Worm (Caenorhabditis elegans): Measurements from ENCODE around the gene tbce-1.
A peak's percentile ranks its signal among the peaks of the same experiment; 100 is the strongest.

The tbce-1 gene

DNA sequence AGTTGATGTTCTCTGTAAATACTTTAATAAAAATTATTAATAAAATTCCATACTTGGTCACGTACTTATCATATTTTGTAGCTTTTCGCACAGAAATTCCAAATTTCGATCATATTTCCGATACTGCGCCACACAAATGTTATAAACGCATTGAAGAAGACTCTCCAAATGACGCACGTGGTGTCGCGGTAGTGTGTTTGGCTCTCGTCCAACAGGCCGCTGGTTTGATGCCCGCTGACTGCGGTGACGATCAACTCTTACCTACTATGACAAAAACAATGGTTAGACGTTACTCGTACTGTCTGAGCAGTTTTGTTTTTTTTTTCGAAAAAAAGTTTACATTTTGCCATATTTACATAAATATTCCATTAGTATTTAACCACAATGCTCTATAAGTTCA, 41.6 kb upstream of the tbce-1 start (continued):
- TF ChIP-seq lin-15B (tag; optimal IDR thresholded peaks at IDR 0.05) = no peak
- TF ChIP-seq ceh-28 (tag; optimal IDR thresholded peaks at IDR 0.05) = no peak
- no peak for TF ChIP-seq nhr-10 (tag; optimal IDR thresholded peaks at IDR 0.05)
- TF ChIP-seq mep-1 (tag; optimal IDR thresholded peaks at IDR 0.05) = peak; percentile 84
- no peak for TF ChIP-seq fkh-10 (GFP tag; optimal IDR thresholded peaks at IDR 0.05)
- no peak for TF ChIP-seq ZK546.5 (tag; optimal IDR thresholded peaks at IDR 0.05)
- TF ChIP-seq lin-1 (GFP tag; IDR thresholded peaks at IDR 0.05) = peak; percentile 83; the same call in 1 of the 2 replicates
- TF ChIP-seq arid-1 (GFP tag; conservative IDR thresholded peaks at IDR 0.05) = peak; percentile 92
- TF ChIP-seq lin-29 (GFP tag; IDR thresholded peaks at IDR 0.05) = no peak
- no peak for TF ChIP-seq zag-1 (tag; optimal IDR thresholded peaks at IDR 0.05)
- peak; percentile 79 for TF ChIP-seq lin-13 (GFP tag; optimal IDR thresholded peaks at IDR 0.05)
- TF ChIP-seq zip-2 (tag; optimal IDR thresholded peaks at IDR 0.05) = peak; percentile 25
- TF ChIP-seq aha-1 (tag) = peak; percentile 95
- TF ChIP-seq unc-62 (GFP tag; optimal IDR thresholded peaks at IDR 0.05 in 1 of 2) = no peak
- TF ChIP-seq unc-62 (tag; optimal IDR thresholded peaks at IDR 0.05) = no peak
- TF ChIP-seq zfp-3 (GFP tag; conservative IDR thresholded peaks at IDR 0.05) = peak; percentile 73
- TF ChIP-seq ceh-62 (tag; optimal IDR thresholded peaks at IDR 0.05) = no peak
- no peak for TF ChIP-seq ceh-82 (tag; optimal IDR thresholded peaks at IDR 0.05)
- peak; percentile 37 to 90 for TF ChIP-seq daf-16 (GFP tag; optimal IDR thresholded peaks at IDR 0.05)
- peak; percentile 76 for TF ChIP-seq daf-16 (tag; optimal IDR thresholded peaks at IDR 0.05)
- peak; percentile 93; the same call in 1 of the 2 replicates for TF ChIP-seq snpc-1.2 (GFP tag; IDR thresholded peaks at IDR 0.05)
- TF ChIP-seq pha-4 (GFP tag; IDR thresholded peaks at IDR 0.05) = peak; percentile 95
- no peak for TF ChIP-seq pha-4 (tag; optimal IDR thresholded peaks at IDR 0.05)
- TF ChIP-seq daf-19 (GFP tag; conservative IDR thresholded peaks at IDR 0.05) = peak; percentile 93
- peak; percentile 84 for TF ChIP-seq nhr-102 (tag; optimal IDR thresholded peaks at IDR 0.05)
- peak; percentile 63 for TF ChIP-seq gei-8 (GFP tag; optimal IDR thresholded peaks at IDR 0.05)
- peak; percentile 56 for TF ChIP-seq zfp-2 (tag; optimal IDR thresholded peaks at IDR 0.05)
- TF ChIP-seq skn-1 (tag; optimal IDR thresholded peaks at IDR 0.05) = no peak
- no peak for TF ChIP-seq jun-1 (tag; optimal IDR thresholded peaks at IDR 0.05)
- no peak for TF ChIP-seq mdt-29 (GFP tag; IDR thresholded peaks at IDR 0.05)
- no peak; the same call in 1 of the 2 replicates for TF ChIP-seq lim-7 (GFP tag; IDR thresholded peaks at IDR 0.05)
- no peak for TF ChIP-seq snpc-4 (tag; optimal IDR thresholded peaks at IDR 0.05)
- TF ChIP-seq cey-2 (tag; optimal IDR thresholded peaks at IDR 0.05; ENCODE audit: borderline replicate concordance, insufficient read depth) = no peak
- TF ChIP-seq nhr-6 (tag; optimal IDR thresholded peaks at IDR 0.05) = peak; percentile 25
- TF ChIP-seq nhr-76 (tag; optimal IDR thresholded peaks at IDR 0.05) = no peak
- TF ChIP-seq spr-1 (tag; optimal IDR thresholded peaks at IDR 0.05) = peak; percentile 68
- TF ChIP-seq tag-97 (GFP tag; IDR thresholded peaks at IDR 0.05) = no peak
- TF ChIP-seq set-16 (GFP tag; IDR thresholded peaks at IDR 0.05) = no peak
- peak; percentile 96 for TF ChIP-seq F44E2.7 (GFP tag; IDR thresholded peaks at IDR 0.05)
- TF ChIP-seq nhr-11 (tag; optimal IDR thresholded peaks at IDR 0.05) = no peak
- TF ChIP-seq unc-39 (tag; optimal IDR thresholded peaks at IDR 0.05) = no peak
- no peak for TF ChIP-seq ces-1 (GFP tag; optimal IDR thresholded peaks at IDR 0.05)
- peak; percentile 79 for TF ChIP-seq duxl-1 (tag; optimal IDR thresholded peaks at IDR 0.05; ENCODE audit: poor library complexity)
- no peak for TF ChIP-seq lin-39 (tag; optimal IDR thresholded peaks at IDR 0.05)
- TF ChIP-seq daf-8 (GFP tag; IDR thresholded peaks at IDR 0.05) = 0 out of 2 replicates have a peak, but pooled peaks have one; percentile 45
- no peak for TF ChIP-seq ztf-11 (tag; optimal IDR thresholded peaks at IDR 0.05)
- TF ChIP-seq sdz-12 (GFP tag; optimal IDR thresholded peaks at IDR 0.05) = peak; percentile 83
- TF ChIP-seq rbr-2 (tag; optimal IDR thresholded peaks at IDR 0.05) = peak; percentile 72
- TF ChIP-seq F49E8.2 (tag; optimal IDR thresholded peaks at IDR 0.05; ENCODE audit: borderline replicate concordance) = peak; percentile 74
- peak; percentile 78 for TF ChIP-seq nhr-41 (GFP tag; IDR thresholded peaks at IDR 0.05)
- TF ChIP-seq hlh-30 (tag; optimal IDR thresholded peaks at IDR 0.05; ENCODE audit: insufficient read depth) = peak; percentile 77
- peak; percentile 55 for TF ChIP-seq lir-3 (tag; optimal IDR thresholded peaks at IDR 0.05)
- TF ChIP-seq T20F7.1 (GFP tag; optimal IDR thresholded peaks at IDR 0.05) = peak; percentile 58

Measured in whole organism, L4 larva.